Worm (Caenorhabditis elegans) whole organism, late embryonic: ENCODE measurements around the gene srr-7.

Experiments
- C08G9.2 ChIP-seq: sonication (generic microtip); optimal IDR thresholded peaks from 2 replicates; lab custom pipeline; 2016; ENCODE audit warnings: mild to moderate bottlenecking, missing genetic modification characterization, moderate library complexity, missing compliant biosample characterization
- F13H6.1 ChIP-seq: sonication (generic microtip); optimal IDR thresholded peaks from 2 replicates; lab custom pipeline; 2016; ENCODE audit warnings: missing genetic modification characterization, missing compliant biosample characterization
- Y22D7AL.16 ChIP-seq: sonication (generic microtip); optimal IDR thresholded peaks from 2 replicates; lab custom pipeline; 2016; ENCODE audit warnings: missing genetic modification characterization, missing compliant biosample characterization
- ahr-1 ChIP-seq: sonication (generic microtip); optimal IDR thresholded peaks from 2 replicates; lab custom pipeline; 2016; ENCODE audit warnings: missing genetic modification characterization, missing compliant biosample characterization
- ceh-14 ChIP-seq: sonication (generic microtip); optimal IDR thresholded peaks from 2 replicates; lab custom pipeline; 2016; ENCODE audit warnings: missing genotype, missing genetic modification characterization, missing compliant biosample characterization
- ceh-19 ChIP-seq: fragments of 200-800 bp; sonication (Bioruptor generic); optimal IDR thresholded peaks from 2 replicates; lab custom pipeline; 2018; ENCODE audit warnings: mild to moderate bottlenecking, missing genetic modification characterization, missing compliant biosample characterization
- ceh-2 ChIP-seq: sonication (generic microtip); optimal IDR thresholded peaks from 2 replicates; lab custom pipeline; 2016; ENCODE audit warnings: missing genotype, missing genetic modification characterization, missing compliant biosample characterization
- ceh-22 ChIP-seq: sonication (generic microtip); optimal IDR thresholded peaks from 2 replicates; lab custom pipeline; 2017; ENCODE audit warnings: missing biosample characterization, missing genetic modification characterization
- ceh-24 ChIP-seq: sonication (generic microtip); optimal IDR thresholded peaks from 2 replicates; lab custom pipeline; 2016; ENCODE audit warnings: mild to moderate bottlenecking, missing genetic modification characterization, missing compliant biosample characterization
- ceh-31 ChIP-seq: sonication (generic microtip); optimal IDR thresholded peaks from 2 replicates; lab custom pipeline; 2016; ENCODE audit warnings: missing genetic modification characterization, missing compliant biosample characterization
- ceh-34 ChIP-seq: sonication (generic microtip); optimal IDR thresholded peaks from 2 replicates; lab custom pipeline; 2016; ENCODE audit warnings: mild to moderate bottlenecking, missing genetic modification characterization, missing compliant biosample characterization
- ceh-45 ChIP-seq: fragments of 200-800 bp; sonication (Bioruptor generic); IDR thresholded peaks from 2 replicates; pipeline ENCODE4 v1.3.6; 2022; ENCODE audit warnings: missing genetic modification reagents, missing genetic modification characterization, missing compliant biosample characterization
- ceh-6 ChIP-seq: fragments of 200-800 bp; sonication (Bioruptor generic); optimal IDR thresholded peaks from 2 replicates; lab custom pipeline; 2018; ENCODE audit warnings: mild to moderate bottlenecking, missing genetic modification characterization, missing compliant biosample characterization
- ceh-9 ChIP-seq: sonication (generic microtip); optimal IDR thresholded peaks from 2 replicates; lab custom pipeline; 2016; ENCODE audit warnings: mild to moderate bottlenecking, missing genetic modification characterization, inconsistent platforms, missing compliant biosample characterization
- che-1 ChIP-seq: sonication (generic microtip); optimal IDR thresholded peaks from 2 replicates; lab custom pipeline; 2016; ENCODE audit warnings: mild to moderate bottlenecking, missing genetic modification characterization, missing compliant biosample characterization
- dve-1 ChIP-seq: sonication (generic microtip); optimal IDR thresholded peaks from 2 replicates; lab custom pipeline; 2017; ENCODE audit warnings: antibody characterized with exemption, mild to moderate bottlenecking, missing genetic modification characterization, missing compliant biosample characterization
- elt-2 ChIP-seq: sonication (generic microtip); optimal IDR thresholded peaks from 2 replicates; lab custom pipeline; 2016; ENCODE audit warnings: missing genetic modification reagents, missing genetic modification characterization, missing compliant biosample characterization
- elt-4 ChIP-seq: sonication (generic microtip); optimal IDR thresholded peaks from 2 replicates; lab custom pipeline; 2016; ENCODE audit warnings: missing genetic modification characterization, missing compliant biosample characterization
- ets-4 ChIP-seq: sonication (generic microtip); optimal IDR thresholded peaks from 2 replicates; lab custom pipeline; 2016; ENCODE audit warnings: missing genetic modification characterization, missing compliant biosample characterization
- fax-1 ChIP-seq: sonication (generic microtip); optimal IDR thresholded peaks from 2 replicates; lab custom pipeline; 2016; ENCODE audit warnings: missing genotype, missing genetic modification characterization, missing compliant biosample characterization
- fkh-10 ChIP-seq: fragments of 150-350 bp; optimal IDR thresholded peaks from 2 replicates; lab custom pipeline; 2014; ENCODE audit warnings: missing biosample characterization, missing genetic modification reagents, missing genetic modification characterization
- hlh-13 ChIP-seq: fragments of 200-800 bp; sonication (Bioruptor generic); optimal IDR thresholded peaks from 2 replicates; lab custom pipeline; 2018; ENCODE audit warnings: mild to moderate bottlenecking, missing genetic modification characterization, missing compliant biosample characterization
- hlh-30 ChIP-seq: sonication (generic microtip); optimal IDR thresholded peaks from 2 replicates; lab custom pipeline; 2017; ENCODE audit warnings: antibody characterized with exemption, missing genetic modification characterization, missing compliant biosample characterization; ENCODE audit not compliant: insufficient read depth
- hlh-6 ChIP-seq: sonication (generic microtip); optimal IDR thresholded peaks from 2 replicates; lab custom pipeline; 2016; ENCODE audit warnings: missing genotype, missing genetic modification characterization, missing compliant biosample characterization
- hlh-8 ChIP-seq: sonication (generic microtip); optimal IDR thresholded peaks from 2 replicates; lab custom pipeline; 2016; ENCODE audit warnings: missing genotype, missing genetic modification characterization, missing compliant biosample characterization
- lim-6 ChIP-seq: sonication (generic microtip); optimal IDR thresholded peaks from 2 replicates; lab custom pipeline; 2016; ENCODE audit warnings: missing genetic modification characterization, missing compliant biosample characterization
- nfya-1 ChIP-seq: sonication (generic microtip); optimal IDR thresholded peaks from 2 replicates; lab custom pipeline; 2017; ENCODE audit warnings: missing genetic modification characterization, mild to moderate bottlenecking, missing compliant biosample characterization, antibody characterized with exemption, moderate library complexity
- nhr-11 ChIP-seq: fragments of 150-350 bp; optimal IDR thresholded peaks from 2 replicates; lab custom pipeline; 2014; ENCODE audit warnings: missing biosample characterization, missing genetic modification characterization
- nhr-232 ChIP-seq: sonication (generic microtip); optimal IDR thresholded peaks from 2 replicates; lab custom pipeline; 2016; ENCODE audit warnings: missing genetic modification characterization, missing compliant biosample characterization
- odd-2 ChIP-seq: sonication (generic microtip); optimal IDR thresholded peaks from 2 replicates; lab custom pipeline; 2017; ENCODE audit warnings: antibody characterized with exemption, mild to moderate bottlenecking, missing genetic modification characterization, missing compliant biosample characterization
- pax-1 ChIP-seq: fragments of 150-350 bp; optimal IDR thresholded peaks from 2 replicates; lab custom pipeline; 2014; ENCODE audit warnings: missing biosample characterization, missing genetic modification characterization
- pha-2 ChIP-seq: sonication (generic microtip); optimal IDR thresholded peaks from 2 replicates; lab custom pipeline; 2017; ENCODE audit warnings: mild to moderate bottlenecking, missing genetic modification characterization, missing compliant biosample characterization
- pha-4 ChIP-seq: fragments of 150-350 bp; optimal IDR thresholded peaks from 2 replicates; lab custom pipeline; 2018; ENCODE audit warnings: missing biosample characterization, missing genetic modification reagents, missing genetic modification characterization
- pqm-1 ChIP-seq: sonication (generic microtip); optimal IDR thresholded peaks from 2 replicates; lab custom pipeline; 2016; ENCODE audit warnings: missing genetic modification characterization, missing compliant biosample characterization
- rnt-1 ChIP-seq: sonication (generic microtip); optimal IDR thresholded peaks from 2 replicates; lab custom pipeline; 2016; ENCODE audit warnings: missing genetic modification characterization, missing compliant biosample characterization
- sdc-2 ChIP-seq: sonication (generic microtip); optimal IDR thresholded peaks from 2 replicates; lab custom pipeline; 2016; ENCODE audit warnings: missing genotype, missing genetic modification characterization, missing compliant biosample characterization
- tbx-2 ChIP-seq: sonication (generic microtip); optimal IDR thresholded peaks from 2 replicates; lab custom pipeline; 2016; ENCODE audit warnings: missing genetic modification characterization, missing compliant biosample characterization
- tbx-7 ChIP-seq: sonication (generic microtip); optimal IDR thresholded peaks from 2 replicates; lab custom pipeline; 2016; ENCODE audit warnings: missing genotype, missing genetic modification characterization, missing compliant biosample characterization
- ttx-3 ChIP-seq: sonication (generic microtip); optimal IDR thresholded peaks from 2 replicates; lab custom pipeline; 2016; ENCODE audit warnings: missing genetic modification reagents, missing genetic modification characterization, missing compliant biosample characterization
- unc-3 ChIP-seq, 2 experiments: fragments of 200-800 bp in 1 of 2; sonication (Bioruptor generic) in 1 of 2; sonication (generic microtip) in 1 of 2; conservative IDR thresholded peaks in 1 of 2; optimal IDR thresholded peaks in 1 of 2; 2 replicates each; pipeline versions ENCODE4 v1.3.6 to Lab custom; 2016 to 2022; ENCODE audit warnings: missing compliant biosample characterization in 2 of 2, missing genetic modification characterization in 2 of 2, missing genetic modification reagents in 1 of 2
- unc-42 ChIP-seq: sonication (generic microtip); optimal IDR thresholded peaks from 2 replicates; lab custom pipeline; 2016; ENCODE audit warnings: missing genotype, missing genetic modification characterization, missing compliant biosample characterization
- unc-55 ChIP-seq: sonication (generic microtip); optimal IDR thresholded peaks from 2 replicates; lab custom pipeline; 2017; ENCODE audit warnings: missing biosample characterization, missing genetic modification reagents, missing genetic modification characterization
- zip-5 ChIP-seq: sonication (generic microtip); optimal IDR thresholded peaks from 2 replicates; lab custom pipeline; 2016; ENCODE audit warnings: missing genetic modification characterization, missing compliant biosample characterization

The srr-7 gene

DNA sequence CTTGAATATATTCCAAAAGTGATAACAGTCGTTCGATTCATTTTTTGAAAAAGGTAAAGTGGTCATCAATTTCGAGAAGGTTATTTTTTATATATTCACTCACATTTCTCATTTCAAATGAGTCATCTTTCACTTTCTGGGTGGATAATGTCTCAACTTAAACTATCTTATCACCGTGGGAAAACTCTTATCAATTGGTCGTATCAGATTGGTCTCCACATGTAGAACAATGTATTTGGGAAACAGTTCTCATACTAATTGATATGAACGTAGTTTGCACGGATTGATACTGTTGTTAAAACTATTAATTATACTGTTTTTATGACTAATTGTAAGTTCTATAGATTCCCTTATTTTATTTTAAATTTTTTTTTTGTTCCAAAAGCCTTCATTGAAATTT lies 5.8 kb downstream of the srr-7 start:
- TF ChIP-seq hlh-13 (GFP tag; lab: Kevin White, UChicago) (no peak), elt-2 (tag; lab: Kevin White, UChicago) (peak; percentile 92)

DNA sequence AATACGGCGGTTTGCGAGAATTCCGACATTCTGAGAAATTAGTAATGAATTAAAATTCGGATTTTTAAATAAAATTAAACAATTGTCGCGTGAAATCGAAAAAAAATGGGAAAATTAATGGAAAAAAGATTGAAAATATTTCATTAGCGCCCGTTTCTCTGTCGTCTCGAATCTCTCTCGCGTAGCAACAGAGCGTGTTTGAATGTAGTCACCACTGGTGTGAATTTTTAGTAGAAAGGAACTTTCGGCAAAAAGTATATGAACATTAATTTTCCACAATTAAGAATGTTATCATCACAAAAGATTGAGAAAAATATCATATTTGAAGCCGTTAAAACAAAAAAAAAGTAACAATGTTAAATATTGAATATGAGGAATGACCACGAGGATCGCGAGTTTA lies 8.7 kb downstream of the srr-7 start, which contains the start of gene aipl-1:
TSS of gene aipl-1 (minus strand) at position 30 of the 400 bp plus-strand sequence.
- peak; percentile 7 for TF ChIP-seq unc-55
- TF ChIP-seq tbx-7 (tag; lab: Kevin White, UChicago), result no peak
- TF ChIP-seq tbx-2, result peak; percentile 78
- no peak for TF ChIP-seq odd-2 (tag; lab: Kevin White, UChicago)
- peak; percentile 38 for TF ChIP-seq ahr-1 (tag; lab: Kevin White, UChicago)
- TF ChIP-seq nfya-1 (tag; lab: Kevin White, UChicago), result peak; percentile 35
- peak; percentile 36 for TF ChIP-seq fax-1 (tag; lab: Kevin White, UChicago)
- peak; percentile 53 for TF ChIP-seq C08G9.2
- TF ChIP-seq elt-2 (tag; lab: Kevin White, UChicago), result peak; percentile 20
- peak; percentile 63 for TF ChIP-seq ceh-14 (tag; lab: Kevin White, UChicago)
- no peak for TF ChIP-seq unc-3 (GFP tag; conservative IDR thresholded peaks at IDR 0.05; lab: Robert Waterston, UW)
- peak; percentile 19 for TF ChIP-seq unc-3 (tag; optimal IDR thresholded peaks at IDR 0.05; lab: Kevin White, UChicago)
- peak; percentile 47 for TF ChIP-seq rnt-1 (tag; lab: Kevin White, UChicago)
- no peak for TF ChIP-seq ceh-24 (tag; lab: Kevin White, UChicago)
- no peak for TF ChIP-seq nhr-232 (tag; lab: Kevin White, UChicago)
- TF ChIP-seq nhr-11 (tag; lab: Kevin White, UChicago), result no peak
- peak; percentile 88 for TF ChIP-seq unc-42 (tag; lab: Kevin White, UChicago)
- TF ChIP-seq ceh-31 (tag; lab: Kevin White, UChicago), result peak; percentile 91
- TF ChIP-seq hlh-6 (tag; lab: Kevin White, UChicago), result no peak
- no peak for TF ChIP-seq sdc-2 (tag; lab: Kevin White, UChicago)
- peak; percentile 8 for TF ChIP-seq lim-6
- no peak for TF ChIP-seq dve-1
- TF ChIP-seq fkh-10 (GFP tag; lab: Kevin White, UChicago), result no peak
- no peak for TF ChIP-seq hlh-8 (tag; lab: Kevin White, UChicago)
- TF ChIP-seq ttx-3, result no peak
- no peak for TF ChIP-seq hlh-30 (tag; lab: Kevin White, UChicago)
- TF ChIP-seq ceh-9 (tag; lab: Kevin White, UChicago), result no peak
- TF ChIP-seq ets-4 (tag; lab: Kevin White, UChicago), result peak; percentile 24
- no peak for TF ChIP-seq ceh-22
- peak; percentile 41 for TF ChIP-seq pqm-1 (tag; lab: Kevin White, UChicago)
- TF ChIP-seq ceh-34 (tag; lab: Kevin White, UChicago), result peak; percentile 10
- peak; percentile 11 for TF ChIP-seq zip-5 (tag; lab: Kevin White, UChicago)
- no peak for TF ChIP-seq elt-4 (tag; lab: Kevin White, UChicago)
- TF ChIP-seq ceh-2 (tag; lab: Kevin White, UChicago), result peak; percentile 62
- no peak for TF ChIP-seq ceh-6 (GFP tag; lab: Kevin White, UChicago)
- no peak for TF ChIP-seq F13H6.1 (tag; lab: Kevin White, UChicago)
- no peak for TF ChIP-seq Y22D7AL.16
- no peak for TF ChIP-seq pha-2 (tag; lab: Kevin White, UChicago)
- TF ChIP-seq, all 69 proteins: peak for 18

DNA sequence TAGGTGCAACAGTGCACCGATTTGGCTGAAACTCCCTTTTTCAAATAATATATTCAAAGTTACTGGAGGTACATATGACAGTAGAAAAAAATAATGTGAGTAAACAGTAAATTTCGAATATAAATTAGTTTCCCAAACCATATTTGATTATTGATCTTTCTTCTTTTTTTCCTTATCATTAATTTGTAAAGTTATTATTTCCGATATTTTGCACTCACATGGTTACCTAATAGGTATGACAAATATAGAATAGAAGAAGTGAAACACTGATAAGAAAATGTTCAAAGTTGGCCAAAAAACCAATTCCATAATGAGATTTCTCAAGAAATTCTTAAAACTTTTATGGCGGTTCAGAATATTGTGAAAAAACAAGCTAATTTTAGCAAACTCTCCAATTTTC lies 11.8 kb downstream of the srr-7 start:
- TF ChIP-seq ceh-19 (no peak), pha-4 (tag; lab: Kevin White, UChicago) (no peak), rnt-1 (tag; lab: Kevin White, UChicago) (no peak), pax-1 (tag; lab: Kevin White, UChicago) (no peak), ceh-22 (no peak), che-1 (tag; lab: Kevin White, UChicago) (no peak), C08G9.2 (no peak), ceh-45 (GFP tag; lab: Robert Waterston, UW) (no peak)
